Worm (Caenorhabditis elegans) whole organism, L4 larva: ENCODE data around the gene F19G12.3.

Experiments used
- F44E2.7 ChIP-seq: fragments of 200-800 bp; sonication (Bioruptor generic); IDR thresholded peaks from 2 replicates; pipeline ENCODE4 v2.1.2; 2022; ENCODE audit warnings: missing genetic modification characterization, missing compliant biosample characterization
- T20F7.1 ChIP-seq: fragments of 200-800 bp; sonication (Bioruptor generic); optimal IDR thresholded peaks from 2 replicates; lab custom pipeline; 2018; ENCODE audit warnings: mild to moderate bottlenecking, missing genetic modification characterization, missing compliant biosample characterization
- T26A8.4 ChIP-seq: fragments of 200-800 bp; sonication (Bioruptor generic); IDR thresholded peaks from 2 replicates; pipeline ENCODE4 v1.3.6; 2022; ENCODE audit warnings: missing genetic modification characterization, missing compliant biosample characterization
- Y105C5A.15 ChIP-seq: fragments of 200-800 bp; sonication (Bioruptor generic); IDR thresholded peaks from 2 replicates; pipeline ENCODE4 v1.3.6; 2022; ENCODE audit warnings: missing genetic modification characterization, missing compliant biosample characterization
- Y5F2A.4 ChIP-seq: fragments of 200-800 bp; sonication (Bioruptor generic); optimal IDR thresholded peaks from 2 replicates; lab custom pipeline; 2018; ENCODE audit warnings: mild to moderate bottlenecking, missing genetic modification characterization, missing compliant biosample characterization
- aly-2 ChIP-seq: sonication (generic microtip); optimal IDR thresholded peaks from 2 replicates; lab custom pipeline; 2018; ENCODE audit warnings: missing biosample characterization, missing genetic modification characterization
- arid-1 ChIP-seq: fragments of 200-800 bp; sonication (Bioruptor generic); conservative IDR thresholded peaks from 2 replicates; pipeline ENCODE4 v1.3.6; 2022; ENCODE audit warnings: missing genetic modification reagents, missing genetic modification characterization, missing compliant biosample characterization
- ceh-32 ChIP-seq: sonication (generic microtip); optimal IDR thresholded peaks from 2 replicates; lab custom pipeline; 2016; ENCODE audit warnings: mild to moderate bottlenecking, missing genetic modification characterization, missing compliant biosample characterization; ENCODE audit not compliant: poor library complexity
- ceh-44 ChIP-seq: fragments of 200-800 bp; sonication (Bioruptor generic); IDR thresholded peaks from 2 replicates; pipeline ENCODE4 v1.3.6; 2022; ENCODE audit warnings: missing genetic modification reagents, missing genetic modification characterization, missing compliant biosample characterization
- ceh-62 ChIP-seq: sonication (generic microtip); optimal IDR thresholded peaks from 2 replicates; lab custom pipeline; 2017; ENCODE audit warnings: missing biosample characterization, missing genetic modification characterization
- ceh-82 ChIP-seq: sonication (generic microtip); optimal IDR thresholded peaks from 2 replicates; lab custom pipeline; 2017; ENCODE audit warnings: missing biosample characterization, missing genetic modification characterization
- daf-16 ChIP-seq, 3 experiments: sonication (generic microtip); optimal IDR thresholded peaks; 2 replicates each; lab custom pipeline; 2016 to 2017; ENCODE audit warnings: missing genetic modification characterization in 3 of 3, missing genetic modification reagents in 3 of 3, mild to moderate bottlenecking in 2 of 3, missing compliant biosample characterization in 2 of 3, missing biosample characterization in 1 of 3, moderate library complexity in 1 of 3
- daf-19 ChIP-seq: fragments of 200-800 bp; sonication (Bioruptor generic); conservative IDR thresholded peaks from 2 replicates; pipeline ENCODE4 v1.3.6; 2022; ENCODE audit warnings: missing genetic modification characterization, missing compliant biosample characterization
- dpl-1 ChIP-seq: fragments of 150-350 bp; optimal IDR thresholded peaks from 2 replicates; lab custom pipeline; 2014; ENCODE audit warnings: missing biosample characterization, missing genetic modification reagents, missing genetic modification characterization
- duxl-1 ChIP-seq: sonication (generic microtip); optimal IDR thresholded peaks from 2 replicates; lab custom pipeline; 2016; ENCODE audit warnings: mild to moderate bottlenecking, missing genetic modification characterization, moderate library complexity, missing compliant biosample characterization; ENCODE audit not compliant: poor library complexity
- dve-1 ChIP-seq: sonication (generic microtip); optimal IDR thresholded peaks from 2 replicates; lab custom pipeline; 2017; ENCODE audit warnings: antibody characterized with exemption, mild to moderate bottlenecking, missing genetic modification characterization, missing compliant biosample characterization; ENCODE audit not compliant: insufficient read depth
- egl-43 ChIP-seq: fragments of 200-800 bp; sonication (Bioruptor generic); IDR thresholded peaks from 2 replicates; pipeline ENCODE4 v1.3.6; 2022; ENCODE audit warnings: missing genetic modification reagents, missing genetic modification characterization, missing compliant biosample characterization
- fkh-10 ChIP-seq: fragments of 150-350 bp; optimal IDR thresholded peaks from 2 replicates; lab custom pipeline; 2014; ENCODE audit warnings: missing biosample characterization, missing genetic modification reagents, missing genetic modification characterization
- hlh-30 ChIP-seq: sonication (generic microtip); optimal IDR thresholded peaks from 2 replicates; lab custom pipeline; 2017; ENCODE audit warnings: antibody characterized with exemption, mild to moderate bottlenecking, missing genetic modification characterization, missing compliant biosample characterization; ENCODE audit not compliant: insufficient read depth
- lim-7 ChIP-seq: fragments of 200-800 bp; sonication (Bioruptor generic); IDR thresholded peaks from 2 replicates; pipeline ENCODE4 v1.3.6; 2022; ENCODE audit warnings: missing genetic modification characterization, missing compliant biosample characterization
- lin-1 ChIP-seq: fragments of 200-800 bp; sonication (Bioruptor generic); IDR thresholded peaks from 2 replicates; pipeline ENCODE4 v1.3.6; 2022; ENCODE audit warnings: missing genetic modification reagents, missing genetic modification characterization, missing compliant biosample characterization
- lin-13 ChIP-seq: fragments of 150-350 bp; optimal IDR thresholded peaks from 2 replicates; lab custom pipeline; 2014; ENCODE audit warnings: missing biosample characterization, missing genetic modification reagents, missing genetic modification characterization
- lin-15B ChIP-seq: fragments of 150-350 bp; sonication (generic microtip); optimal IDR thresholded peaks from 3 replicates; lab custom pipeline; 2014; ENCODE audit warnings: missing biosample characterization, missing genetic modification characterization
- lin-38 ChIP-seq: fragments of 200-800 bp; sonication (Bioruptor generic); IDR thresholded peaks from 2 replicates; pipeline ENCODE4 v1.3.6; 2022; ENCODE audit warnings: missing genetic modification reagents, missing genetic modification characterization, missing compliant biosample characterization
- lin-39 ChIP-seq: fragments of 150-350 bp; optimal IDR thresholded peaks from 2 replicates; lab custom pipeline; 2014; ENCODE audit warnings: missing biosample characterization, missing genetic modification reagents, missing genetic modification characterization
- lsy-2 ChIP-seq, 2 experiments: fragments of 150-350 bp in 1 of 2; sonication (generic microtip) in 1 of 2; optimal IDR thresholded peaks; 2 replicates each; lab custom pipeline; 2014 to 2017; ENCODE audit warnings: missing biosample characterization in 2 of 2, missing genetic modification characterization in 2 of 2
- madf-5 ChIP-seq, 2 experiments: fragments of 200-800 bp; sonication (Bioruptor generic); IDR thresholded peaks; 2 replicates each; pipeline ENCODE4 v1.3.6; 2022; ENCODE audit warnings: missing compliant biosample characterization in 2 of 2, missing genetic modification characterization in 2 of 2
- mdl-1 ChIP-seq, 2 experiments: fragments of 150-350 bp in 1 of 2; sonication (generic microtip) in 1 of 2; optimal IDR thresholded peaks; 2 replicates each; lab custom pipeline; 2014 to 2017; ENCODE audit warnings: missing biosample characterization in 2 of 2, missing genetic modification characterization in 2 of 2
- mdt-29 ChIP-seq: fragments of 200-800 bp; sonication (Bioruptor generic); IDR thresholded peaks from 2 replicates; pipeline ENCODE4 v1.3.6; 2022; ENCODE audit warnings: missing genetic modification reagents, missing genetic modification characterization, missing compliant biosample characterization
- mxl-2 ChIP-seq: fragments of 200-800 bp; sonication (Bioruptor generic); conservative IDR thresholded peaks from 2 replicates; pipeline ENCODE4 v1.3.6; 2022; ENCODE audit warnings: missing genetic modification reagents, missing genetic modification characterization, missing compliant biosample characterization
- nhr-10 ChIP-seq: fragments of 150-350 bp; optimal IDR thresholded peaks from 2 replicates; lab custom pipeline; 2014; ENCODE audit warnings: missing biosample characterization, missing genetic modification characterization
- nhr-102 ChIP-seq: sonication (generic microtip); optimal IDR thresholded peaks from 2 replicates; lab custom pipeline; 2016; ENCODE audit warnings: mild to moderate bottlenecking, missing genetic modification characterization, moderate library complexity, missing compliant biosample characterization
- nhr-11 ChIP-seq: fragments of 150-350 bp; optimal IDR thresholded peaks from 2 replicates; lab custom pipeline; 2014; ENCODE audit warnings: missing biosample characterization, missing genetic modification characterization
- nhr-237 ChIP-seq: sonication (generic microtip); optimal IDR thresholded peaks from 2 replicates; lab custom pipeline; 2017; ENCODE audit warnings: missing biosample characterization, missing genetic modification characterization
- nhr-41 ChIP-seq: fragments of 200-800 bp; sonication (Bioruptor generic); IDR thresholded peaks from 2 replicates; pipeline ENCODE4 v1.3.6; 2022; ENCODE audit warnings: missing genetic modification reagents, missing genetic modification characterization, missing compliant biosample characterization
- nhr-76 ChIP-seq: fragments of 150-350 bp; optimal IDR thresholded peaks from 2 replicates; lab custom pipeline; 2014; ENCODE audit warnings: missing biosample characterization, missing genetic modification characterization
- pha-4 ChIP-seq, 2 experiments: fragments of 150-350 bp in 1 of 2; fragments of 200-800 bp in 1 of 2; sonication (Bioruptor generic) in 1 of 2; IDR thresholded peaks in 1 of 2; optimal IDR thresholded peaks in 1 of 2; 2 replicates each; pipeline versions ENCODE4 v1.3.6 to Lab custom; 2014 to 2022; ENCODE audit warnings: missing genetic modification characterization in 2 of 2, missing genetic modification reagents in 2 of 2, missing biosample characterization in 1 of 2, missing compliant biosample characterization in 1 of 2
- php-3 ChIP-seq: fragments of 200-800 bp; sonication (Bioruptor generic); IDR thresholded peaks from 2 replicates; pipeline ENCODE4 v1.3.6; 2022; ENCODE audit warnings: missing genetic modification reagents, missing genetic modification characterization, missing compliant biosample characterization
- saeg-2 ChIP-seq: fragments of 200-800 bp; sonication (Bioruptor generic); IDR thresholded peaks from 2 replicates; pipeline ENCODE4 v1.3.6; 2022; ENCODE audit warnings: missing genetic modification reagents, missing genetic modification characterization, missing compliant biosample characterization
- set-16 ChIP-seq: fragments of 200-800 bp; sonication (Bioruptor generic); IDR thresholded peaks from 2 replicates; pipeline ENCODE4 v1.3.6; 2022; ENCODE audit warnings: missing genetic modification reagents, missing genetic modification characterization, missing compliant biosample characterization
- snpc-4 ChIP-seq: fragments of 150-350 bp; optimal IDR thresholded peaks from 2 replicates; lab custom pipeline; 2014; ENCODE audit warnings: missing biosample characterization, missing genetic modification characterization
- spr-1 ChIP-seq: sonication (generic microtip); optimal IDR thresholded peaks from 2 replicates; lab custom pipeline; 2016; ENCODE audit warnings: mild to moderate bottlenecking, missing genetic modification characterization, missing compliant biosample characterization
- spr-3 ChIP-seq: fragments of 200-800 bp; sonication (Bioruptor generic); optimal IDR thresholded peaks from 2 replicates; lab custom pipeline; 2018; ENCODE audit warnings: mild to moderate bottlenecking, missing genetic modification characterization, missing compliant biosample characterization
- tag-97 ChIP-seq: fragments of 200-800 bp; sonication (Bioruptor generic); IDR thresholded peaks from 2 replicates; pipeline ENCODE4 v1.3.6; 2022; ENCODE audit warnings: missing genetic modification characterization, missing compliant biosample characterization
- tra-1 ChIP-seq: fragments of 200-800 bp; sonication (Bioruptor generic); IDR thresholded peaks from 2 replicates; pipeline ENCODE4 v1.3.6; 2022; ENCODE audit warnings: missing genetic modification reagents, missing genetic modification characterization, missing compliant biosample characterization
- unc-130 ChIP-seq: sonication (generic microtip); optimal IDR thresholded peaks from 2 replicates; lab custom pipeline; 2016; ENCODE audit warnings: missing genetic modification reagents, missing genetic modification characterization, missing compliant biosample characterization
- zfp-3 ChIP-seq: fragments of 200-800 bp; sonication (Bioruptor generic); conservative IDR thresholded peaks from 2 replicates; pipeline ENCODE4 v1.3.6; 2022; ENCODE audit warnings: missing genetic modification reagents, missing genetic modification characterization, missing compliant biosample characterization
- zip-11 ChIP-seq: fragments of 200-800 bp; sonication (Bioruptor generic); IDR thresholded peaks from 2 replicates; pipeline ENCODE4 v1.3.6; 2022; ENCODE audit warnings: missing genetic modification characterization, missing compliant biosample characterization
- ztf-7 ChIP-seq: fragments of 150-350 bp; optimal IDR thresholded peaks from 2 replicates; lab custom pipeline; 2014; ENCODE audit warnings: missing biosample characterization, missing genetic modification characterization

The F19G12.3 gene

DNA sequence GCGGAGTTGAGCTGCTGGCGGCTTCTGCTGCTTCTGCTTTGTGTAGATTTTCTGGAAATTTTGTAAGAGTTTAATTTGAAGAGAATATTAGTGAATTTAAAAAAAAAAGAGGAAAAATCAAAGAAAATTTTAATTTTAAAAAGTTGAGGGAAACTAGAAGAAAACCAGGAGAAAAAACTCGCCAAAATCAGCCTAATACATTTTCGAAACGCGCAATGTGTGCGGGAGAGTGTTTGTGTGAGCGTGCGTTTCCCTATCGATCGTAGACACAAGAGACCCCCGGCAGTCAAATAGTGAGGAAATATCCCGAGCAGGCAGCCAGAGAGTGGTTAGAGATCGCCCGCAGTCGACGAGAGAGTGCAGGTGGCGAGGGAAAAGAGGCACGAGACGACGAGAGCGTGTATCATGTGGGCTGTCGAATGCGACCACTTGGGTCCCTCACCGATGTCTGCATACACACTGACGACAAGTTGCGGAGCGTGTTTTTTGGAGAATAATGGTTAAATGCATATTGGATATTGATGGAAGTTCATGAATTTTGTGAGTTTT, 22.1 kb downstream of the F19G12.3 start, which contains the start of gene zfp-3 (continued):
- TF ChIP-seq lin-1 (GFP tag; lab: Robert Waterston, UW) (peak; percentile 81), fkh-10 (GFP tag; lab: Kevin White, UChicago) (peak; percentile 95), F44E2.7 (GFP tag; lab: Robert Waterston, UW) (no peak), nhr-76 (tag; lab: Kevin White, UChicago) (no peak), duxl-1 (tag; lab: Kevin White, UChicago) (peak; percentile 87), ceh-62 (tag; lab: Kevin White, UChicago) (no peak), nhr-41 (GFP tag; lab: Robert Waterston, UW) (peak; percentile 83), dve-1 (tag; lab: Kevin White, UChicago) (peak; percentile 97), lin-13 (GFP tag; lab: Kevin White, UChicago) (peak; percentile 67), zip-11 (GFP tag; lab: Robert Waterston, UW) (no peak), dpl-1 (peak; percentile 72), tra-1 (GFP tag; lab: Robert Waterston, UW) (peak; percentile 81), Y105C5A.15 (GFP tag; lab: Robert Waterston, UW) (0 out of 2 replicates have a peak, but pooled peaks have one; percentile 31), spr-1 (tag; lab: Kevin White, UChicago) (peak; percentile 87), T20F7.1 (GFP tag; lab: Kevin White, UChicago) (no peak), lin-39 (tag; lab: Kevin White, UChicago) (no peak), snpc-4 (no peak), spr-3 (GFP tag; lab: Kevin White, UChicago) (peak; percentile 6), nhr-11 (tag; lab: Kevin White, UChicago) (peak; percentile 94), T26A8.4 (GFP tag; lab: Robert Waterston, UW) (peak; percentile 87), lin-15B (tag; lab: Kevin White, UChicago) (no peak), lim-7 (GFP tag; lab: Robert Waterston, UW) (no peak), mdl-1 (tag; optimal IDR thresholded peaks at IDR 0.05; lab: Kevin White, UChicago) (peak; percentile 95 to 97), saeg-2 (GFP tag; lab: Robert Waterston, UW) (peak; percentile 74; the same call in 1 of the 2 replicates), php-3 (GFP tag; lab: Robert Waterston, UW) (0 out of 2 replicates have a peak, but pooled peaks have one; percentile 44), mdt-29 (GFP tag; lab: Robert Waterston, UW) (peak; percentile 76), daf-19 (GFP tag; lab: Robert Waterston, UW) (0 out of 2 replicates have a peak, but pooled peaks have one; percentile 60), nhr-102 (tag; lab: Kevin White, UChicago) (peak; percentile 86), zfp-3 (GFP tag; lab: Robert Waterston, UW) (peak; percentile 71; the same call in 1 of the 2 replicates), lsy-2 (tag; optimal IDR thresholded peaks at IDR 0.05; lab: Kevin White, UChicago) (peak; percentile 81 to 93), mxl-2 (GFP tag; lab: Robert Waterston, UW) (no peak), daf-16 (GFP tag; optimal IDR thresholded peaks at IDR 0.05; lab: Kevin White, UChicago) (peak; percentile 62 to 79), daf-16 (tag; optimal IDR thresholded peaks at IDR 0.05; lab: Kevin White, UChicago) (peak; percentile 88), ceh-82 (tag; lab: Kevin White, UChicago) (no peak), arid-1 (GFP tag; lab: Robert Waterston, UW) (peak; percentile 89), Y5F2A.4 (GFP tag; lab: Kevin White, UChicago) (peak; percentile 41), ztf-7 (tag; lab: Kevin White, UChicago) (peak; percentile 83), ceh-44 (no peak), pha-4 (GFP tag; IDR thresholded peaks at IDR 0.05; lab: Robert Waterston, UW) (peak; percentile 84), pha-4 (tag; optimal IDR thresholded peaks at IDR 0.05; lab: Kevin White, UChicago) (peak; percentile 28), ceh-32 (peak; percentile 49), nhr-237 (tag; lab: Kevin White, UChicago) (no peak), set-16 (GFP tag; lab: Robert Waterston, UW) (peak; percentile 91), aly-2 (tag; lab: Kevin White, UChicago) (no peak), unc-130 (GFP tag; lab: Kevin White, UChicago) (no peak), madf-5 (GFP tag; IDR thresholded peaks at IDR 0.05; lab: Robert Waterston, UW) (no peak), egl-43 (GFP tag; lab: Robert Waterston, UW) (peak; percentile 81), tag-97 (GFP tag; lab: Robert Waterston, UW) (no peak), nhr-10 (tag; lab: Kevin White, UChicago) (no peak), lin-38 (GFP tag; lab: Robert Waterston, UW) (peak; percentile 78), hlh-30 (tag; lab: Kevin White, UChicago) (peak; percentile 99)
